Fruit fly (Drosophila melanogaster) ovary, adult (tissue): ENCODE results near the gene CG31730.
"Not testable (repeated sequence)": the region's sequence is repeated elsewhere in the genome, so short reads cannot be mapped to it uniquely, and the experiment has no call there.

Source experiments
- CG17801 ChIP-seq: fragments of 200-800 bp; optimal IDR thresholded peaks from 2 replicates; lab custom pipeline; 2019; ENCODE audit warnings: missing biosample characterization, mild to moderate bottlenecking, missing genetic modification characterization, moderate library complexity; ENCODE audit not compliant: partially characterized antibody

CG31730 gene

dm6 chr2L:13227242-13227641, 32.3 kb downstream of the CG31730 start, which contains the start of gene CG16813:
CG16813 (plus strand) TSS chr2L:13227529.
- TF ChIP-seq CG17801 (GFP tag; lab: Kevin White, UChicago): no peak

dm6 chr2L:13225225-13225840, 34.2 kb downstream of the CG31730 start, which contains the start of gene CG15480:
CG15480 (minus strand) TSS chr2L:13225275.
- no peak for TF ChIP-seq CG17801 (GFP tag; lab: Kevin White, UChicago)

- peak; percentile 71 for TF ChIP-seq CG17801 (GFP tag; lab: Kevin White, UChicago)
These were observed 37.3 kb downstream of the CG31730 start, which contains the start of the genes Ski6 and CG16812 for dm6 chr2L:13222225-13222648. Ski6 (minus strand) TSS chr2L:13222429. CG16812 (plus strand) TSS chr2L:13222587.

dm6 chr2L:13219281-13220092, 40.1 kb downstream of the CG31730 start, which contains the start of the genes CG9426 and mRF1:
CG9426 (minus strand) TSS chr2L:13219923.
mRF1 (plus strand) TSS chr2L:13219979.
- peak; percentile 29 for TF ChIP-seq CG17801 (GFP tag; lab: Kevin White, UChicago)

- TF ChIP-seq CG17801 (GFP tag; lab: Kevin White, UChicago): peak; percentile 25
These were observed 43.9 kb downstream of the CG31730 start for dm6 chr2L:13215640-13216129.

- TF ChIP-seq CG17801 (GFP tag; lab: Kevin White, UChicago): no peak
These were observed 44.5 kb downstream of the CG31730 start, which contains the start of gene kek4 for dm6 chr2L:13215010-13215409. kek4 (minus strand) TSS chr2L:13215350.

dm6 chr2L:13211764-13212265, 47.7 kb downstream of the CG31730 start, which contains the start of gene CG15482:
CG15482 (minus strand) TSS chr2L:13211814.
- not testable (repeated sequence) for TF ChIP-seq CG17801 (GFP tag; lab: Kevin White, UChicago)
